Fruit fly (Drosophila melanogaster) whole organism, embryonic: ENCODE data around the gene CG34244.

ENCODE experiments used
- Antp ChIP-seq: fragments of 200-800 bp; sonication (Bioruptor generic); optimal IDR thresholded peaks from 3 replicates; lab custom pipeline; 2016; ENCODE audit warnings: missing biosample characterization, missing genetic modification characterization
- Atf-2 ChIP-seq: fragments of 200-800 bp; sonication (Bioruptor generic); optimal IDR thresholded peaks from 2 replicates; lab custom pipeline; 2016; ENCODE audit warnings: missing biosample characterization, missing genetic modification characterization
- CG10209 ChIP-seq: fragments of 200-800 bp; sonication (Bioruptor generic); optimal IDR thresholded peaks from 3 replicates; lab custom pipeline; 2017; ENCODE audit warnings: missing biosample characterization, mild to moderate bottlenecking, missing genetic modification characterization, missing genetic modification reagents
- CG10462 ChIP-seq: fragments of 200-800 bp; sonication (Bioruptor generic); optimal IDR thresholded peaks from 2 replicates; lab custom pipeline; 2016; ENCODE audit warnings: missing biosample characterization, missing genetic modification characterization
- CG10959 ChIP-seq: fragments of 200-800 bp; sonication (Bioruptor generic); IDR thresholded peaks from 2 replicates; pipeline ENCODE4 v1.3.6; 2022; ENCODE audit warnings: missing biosample characterization, missing genetic modification characterization
- CG11696 ChIP-seq: fragments of 200-800 bp; sonication (Bioruptor generic); IDR thresholded peaks from 2 replicates; pipeline ENCODE4 v1.3.6; 2022; ENCODE audit warnings: missing biosample characterization, missing genetic modification characterization
- CG12104 ChIP-seq: fragments of 200-800 bp; sonication (Bioruptor generic); optimal IDR thresholded peaks from 3 replicates; lab custom pipeline; 2016; ENCODE audit warnings: missing biosample characterization, missing genetic modification characterization
- CG13894 ChIP-seq: fragments of 200-800 bp; sonication (Bioruptor generic); optimal IDR thresholded peaks from 3 replicates; lab custom pipeline; 2018; ENCODE audit warnings: missing biosample characterization, mild to moderate bottlenecking, missing genetic modification characterization, moderate library complexity
- CG14441 ChIP-seq: fragments of 200-800 bp; sonication (Bioruptor generic); IDR thresholded peaks from 2 replicates; pipeline ENCODE4 v1.3.6; 2022; ENCODE audit warnings: missing biosample characterization, missing genetic modification characterization
- CG14667 ChIP-seq: fragments of 200-800 bp; sonication (Bioruptor generic); IDR thresholded peaks from 2 replicates; pipeline ENCODE4 v1.3.6; 2022; ENCODE audit warnings: missing biosample characterization, missing genetic modification characterization
- CG14965 ChIP-seq: fragments of 200-800 bp; sonication (Bioruptor generic); optimal IDR thresholded peaks from 2 replicates; lab custom pipeline; 2016; ENCODE audit warnings: missing biosample characterization, missing genetic modification characterization, borderline replicate concordance
- CG1529 ChIP-seq: fragments of 200-800 bp; sonication (Bioruptor generic); optimal IDR thresholded peaks from 3 replicates; lab custom pipeline; 2018; ENCODE audit warnings: missing biosample characterization, missing genetic modification characterization
- CG17186 ChIP-seq: fragments of 200-800 bp; sonication (Bioruptor generic); optimal IDR thresholded peaks from 3 replicates; lab custom pipeline; 2017; ENCODE audit warnings: missing biosample characterization, missing genetic modification reagents, missing genetic modification characterization
- CG17385 ChIP-seq: fragments of 200-800 bp; sonication (Bioruptor generic); optimal IDR thresholded peaks from 3 replicates; lab custom pipeline; 2018; ENCODE audit warnings: missing biosample characterization, mild to moderate bottlenecking, missing genetic modification characterization
- CG30431 ChIP-seq: fragments of 200-800 bp; sonication (Bioruptor generic); optimal IDR thresholded peaks from 2 replicates; lab custom pipeline; 2017; ENCODE audit warnings: missing biosample characterization, missing genetic modification characterization
- CG3065 ChIP-seq: fragments of 200-800 bp; sonication (Bioruptor generic); optimal IDR thresholded peaks from 2 replicates; lab custom pipeline; 2016; ENCODE audit warnings: missing biosample characterization, missing genetic modification characterization
- CG4424 ChIP-seq: fragments of 200-800 bp; sonication (Bioruptor generic); optimal IDR thresholded peaks from 3 replicates; lab custom pipeline; 2016; ENCODE audit warnings: missing biosample characterization, missing genetic modification characterization
- CG4820 ChIP-seq: fragments of 200-800 bp; sonication (Bioruptor generic); optimal IDR thresholded peaks from 3 replicates; lab custom pipeline; 2016; ENCODE audit warnings: missing biosample characterization, missing genetic modification characterization
- CG6654 ChIP-seq: fragments of 200-800 bp; sonication (Bioruptor generic); optimal IDR thresholded peaks from 2 replicates; lab custom pipeline; 2017; ENCODE audit warnings: missing biosample characterization, mild to moderate bottlenecking, missing genetic modification characterization
- CG7372 ChIP-seq: fragments of 200-800 bp; sonication (Bioruptor generic); IDR thresholded peaks from 2 replicates; pipeline ENCODE4 v1.3.6; 2022; ENCODE audit warnings: missing biosample characterization, missing genetic modification characterization
- CG8359 ChIP-seq: fragments of 200-800 bp; sonication (Bioruptor generic); optimal IDR thresholded peaks from 2 replicates; lab custom pipeline; 2017; ENCODE audit warnings: missing biosample characterization, mild to moderate bottlenecking, missing genetic modification characterization, borderline replicate concordance
- H15 ChIP-seq: fragments of 200-800 bp; sonication (Bioruptor generic); IDR thresholded peaks from 3 replicates; pipeline ENCODE4 v1.3.6; 2022; ENCODE audit warnings: missing biosample characterization, missing genetic modification characterization
- HLH4C ChIP-seq: fragments of 200-800 bp; sonication (Bioruptor generic); IDR thresholded peaks from 3 replicates; pipeline ENCODE4 v1.3.6; 2022; ENCODE audit warnings: missing biosample characterization, missing genetic modification characterization; ENCODE audit not compliant: partially characterized antibody
- Hmr ChIP-seq: fragments of 200-800 bp; sonication (Bioruptor generic); optimal IDR thresholded peaks from 3 replicates; lab custom pipeline; 2017; ENCODE audit warnings: mild to moderate bottlenecking, missing biosample characterization, missing genetic modification reagents, missing genetic modification characterization
- Opbp ChIP-seq: fragments of 200-800 bp; sonication (Bioruptor generic); IDR thresholded peaks from 3 replicates; pipeline ENCODE4 v1.3.6; 2022; ENCODE audit warnings: missing biosample characterization, missing genetic modification characterization; ENCODE audit not compliant: partially characterized antibody
- Optix ChIP-seq: fragments of 200-800 bp; sonication (Bioruptor generic); IDR thresholded peaks from 3 replicates; pipeline ENCODE4 v1.3.6; 2022; ENCODE audit warnings: missing biosample characterization, missing genetic modification characterization
- Pdp1 ChIP-seq, 2 experiments: fragments of 200-800 bp; sonication (Bioruptor generic); optimal IDR thresholded peaks; 3 replicates each; lab custom pipeline; 2016; ENCODE audit warnings: missing biosample characterization in 2 of 2, missing genetic modification characterization in 2 of 2, mild to moderate bottlenecking in 1 of 2, moderate library complexity in 1 of 2
- Usf ChIP-seq: fragments of 200-800 bp; sonication (Bioruptor generic); optimal IDR thresholded peaks from 2 replicates; lab custom pipeline; 2017; ENCODE audit warnings: missing genotype, missing biosample characterization, missing genetic modification characterization
- ac ChIP-seq: fragments of 200-800 bp; sonication (Bioruptor generic); optimal IDR thresholded peaks from 3 replicates; lab custom pipeline; 2017; ENCODE audit warnings: missing biosample characterization, mild to moderate bottlenecking, missing genetic modification characterization
- bbx ChIP-seq: fragments of 200-800 bp; sonication (Bioruptor generic); IDR thresholded peaks from 2 replicates; pipeline ENCODE4 v1.3.6; 2022; ENCODE audit warnings: missing biosample characterization, missing genetic modification characterization; ENCODE audit not compliant: partially characterized antibody
- cad ChIP-seq: fragments of >200 bp; optimal IDR thresholded peaks from 2 replicates; lab custom pipeline; 2017; ENCODE audit warnings: missing biosample characterization, missing genetic modification characterization
- dmrt11E ChIP-seq: fragments of 200-800 bp; sonication (Bioruptor generic); optimal IDR thresholded peaks from 3 replicates; lab custom pipeline; 2018; ENCODE audit warnings: missing biosample characterization, mild to moderate bottlenecking, missing genetic modification characterization, moderate library complexity
- en ChIP-seq: fragments of 200-800 bp; sonication (Bioruptor generic); optimal IDR thresholded peaks from 2 replicates; lab custom pipeline; 2016; ENCODE audit warnings: missing biosample characterization, missing genetic modification characterization
- eve ChIP-seq, 2 experiments: fragments of >200 bp; optimal IDR thresholded peaks; 2 replicates each; lab custom pipeline; 2017; ENCODE audit warnings: missing biosample characterization in 2 of 2, missing genetic modification characterization in 2 of 2
- fd102C ChIP-seq: fragments of 200-800 bp; sonication (Bioruptor generic); optimal IDR thresholded peaks from 2 replicates; lab custom pipeline; 2018; ENCODE audit warnings: missing biosample characterization, mild to moderate bottlenecking, missing genetic modification characterization, moderate library complexity
- gce ChIP-seq: fragments of 200-800 bp; sonication (Bioruptor generic); IDR thresholded peaks from 3 replicates; pipeline ENCODE4 v1.3.6; 2022; ENCODE audit warnings: missing biosample characterization, missing genetic modification characterization
- gfzf ChIP-seq: fragments of 200-800 bp; sonication (Bioruptor generic); optimal IDR thresholded peaks from 2 replicates; lab custom pipeline; 2016; ENCODE audit warnings: missing biosample characterization, mild to moderate bottlenecking, missing genetic modification characterization, moderate library complexity
- jigr1 ChIP-seq: fragments of 200-800 bp; sonication (Bioruptor generic); IDR thresholded peaks from 3 replicates; pipeline ENCODE4 v1.3.6; 2022; ENCODE audit warnings: missing biosample characterization, missing genetic modification characterization
- jumu ChIP-seq: fragments of 200-800 bp; sonication (Bioruptor generic); optimal IDR thresholded peaks from 3 replicates; lab custom pipeline; 2016; ENCODE audit warnings: missing biosample characterization, missing genetic modification characterization
- kni ChIP-seq: fragments of 200-800 bp; sonication (Bioruptor generic); optimal IDR thresholded peaks from 3 replicates; lab custom pipeline; 2017; ENCODE audit warnings: mild to moderate bottlenecking, missing biosample characterization, missing genetic modification reagents, missing genetic modification characterization
- lola ChIP-seq, 3 experiments: fragments of >200 bp in 2 of 3; fragments of 200-800 bp in 1 of 3; sonication (Bioruptor generic) in 1 of 3; optimal IDR thresholded peaks; 2 replicates each; lab custom pipeline; 2017 to 2019; ENCODE audit warnings: missing biosample characterization in 3 of 3, missing genetic modification characterization in 3 of 3, mild to moderate bottlenecking in 1 of 3, moderate library complexity in 1 of 3
- mam ChIP-seq: fragments of 200-800 bp; sonication (Bioruptor generic); optimal IDR thresholded peaks from 3 replicates; lab custom pipeline; 2016; ENCODE audit warnings: missing biosample characterization, missing genetic modification characterization
- nmo ChIP-seq: fragments of 200-800 bp; sonication (Bioruptor generic); optimal IDR thresholded peaks from 2 replicates; lab custom pipeline; 2018; ENCODE audit warnings: missing biosample characterization, mild to moderate bottlenecking, missing genetic modification characterization, moderate library complexity
- otp ChIP-seq: fragments of 200-800 bp; sonication (Bioruptor generic); IDR thresholded peaks from 3 replicates; pipeline ENCODE4, ENCODE4 v1.3.6; 2022; ENCODE audit warnings: missing biosample characterization, missing genetic modification characterization
- p53 ChIP-seq: fragments of 200-800 bp; sonication (Bioruptor generic); optimal IDR thresholded peaks from 2 replicates; lab custom pipeline; 2016; ENCODE audit warnings: missing biosample characterization, missing genetic modification characterization
- pita ChIP-seq: fragments of 200-800 bp; sonication (Bioruptor generic); optimal IDR thresholded peaks from 2 replicates; lab custom pipeline; 2017; ENCODE audit warnings: missing biosample characterization, mild to moderate bottlenecking, missing genetic modification characterization
- slbo ChIP-seq: fragments of 200-800 bp; sonication (Bioruptor generic); IDR thresholded peaks from 2 replicates; pipeline ENCODE4 v1.3.6; 2022; ENCODE audit warnings: missing biosample characterization, missing genetic modification characterization
- twi ChIP-seq: fragments of 200-800 bp; optimal IDR thresholded peaks from 2 replicates; lab custom pipeline; 2019; ENCODE audit warnings: missing biosample characterization, mild to moderate bottlenecking, missing genetic modification characterization, moderate library complexity

Gene CG34244

DNA sequence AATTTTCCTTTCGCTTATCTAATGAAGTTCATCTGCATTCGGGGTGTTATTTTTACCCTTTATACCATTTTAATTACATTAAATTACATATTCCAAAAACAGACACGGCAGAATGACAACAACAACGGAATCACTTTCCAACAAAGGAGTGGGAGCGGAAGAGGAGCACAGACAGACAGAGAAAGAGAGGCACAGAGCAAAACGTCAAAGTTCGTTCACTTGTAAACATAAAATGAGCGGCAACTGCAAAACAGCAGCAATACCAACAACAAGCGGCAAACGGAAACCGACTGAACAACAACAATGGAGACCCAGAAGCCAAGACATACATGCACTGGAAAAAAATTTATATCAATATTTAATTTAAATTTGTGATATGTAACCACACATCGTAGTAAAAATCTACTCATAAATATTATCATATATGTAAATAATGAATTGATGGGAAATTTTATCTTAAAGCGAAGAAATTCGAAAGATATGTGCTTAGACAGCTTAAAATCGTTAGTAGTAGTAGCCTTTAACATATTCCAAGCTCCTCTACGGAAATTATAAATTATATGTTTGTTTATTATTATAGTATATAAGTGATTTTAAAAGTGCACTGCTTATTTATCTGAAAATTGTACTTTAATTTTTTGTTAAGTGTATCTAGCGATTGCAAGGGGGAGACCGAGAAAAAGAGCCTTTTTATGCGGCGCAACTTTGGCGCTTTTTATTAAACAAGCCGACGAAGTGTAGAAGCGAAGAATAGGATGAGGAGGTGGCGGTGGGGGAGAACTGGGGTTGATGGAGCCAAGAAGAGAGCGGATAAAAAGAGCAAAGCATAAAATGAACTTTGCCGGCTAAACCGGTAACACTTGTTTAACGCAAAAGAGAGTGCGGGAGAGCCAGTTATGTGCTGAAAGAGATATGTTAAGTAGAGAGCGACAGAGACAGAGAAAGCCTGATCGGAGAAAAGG lies 36.6 kb upstream of the CG34244 start (continued):
- TF ChIP-seq HLH4C (GFP tag; lab: Robert Waterston, UW): peak; percentile 40; the same call in 1 of the 3 replicates
- TF ChIP-seq eve (GFP tag; optimal IDR thresholded peaks at IDR 0.05; lab: Kevin White, UChicago): peak in 1 of 2 experiments; percentile 89
- no peak for TF ChIP-seq CG6654 (GFP tag; lab: Kevin White, UChicago)
- TF ChIP-seq jumu (GFP tag; lab: Kevin White, UChicago): no peak
- TF ChIP-seq cad: no peak
- TF ChIP-seq p53 (GFP tag; lab: Kevin White, UChicago): no peak
- peak; percentile 78 for TF ChIP-seq CG10462 (GFP tag; lab: Kevin White, UChicago)
- TF ChIP-seq twi: peak; percentile 89
- no peak for TF ChIP-seq jigr1 (GFP tag; lab: Robert Waterston, UW)
- TF ChIP-seq CG8359 (GFP tag; lab: Kevin White, UChicago): peak; percentile 78
- no peak for TF ChIP-seq Opbp (GFP tag; lab: Robert Waterston, UW)
- TF ChIP-seq kni: no peak
- peak; percentile 88 for TF ChIP-seq CG17385 (GFP tag; lab: Kevin White, UChicago)
- TF ChIP-seq Pdp1 (GFP tag; optimal IDR thresholded peaks at IDR 0.05; lab: Kevin White, UChicago): peak in 1 of 2 experiments; percentile 42
- peak; percentile 70 for TF ChIP-seq nmo (GFP tag; lab: Kevin White, UChicago)
- no peak for TF ChIP-seq Antp (GFP tag; lab: Kevin White, UChicago)
- TF ChIP-seq CG1529 (GFP tag; lab: Kevin White, UChicago): peak; percentile 90
- peak; percentile 89 for TF ChIP-seq CG4820
- TF ChIP-seq ac (GFP tag; lab: Kevin White, UChicago): peak; percentile 64
- no peak for TF ChIP-seq pita (GFP tag; lab: Kevin White, UChicago)
- peak; percentile 66; the same call in 2 of the 3 replicates for TF ChIP-seq H15 (GFP tag; lab: Robert Waterston, UW)
- TF ChIP-seq mam (GFP tag; lab: Kevin White, UChicago): no peak
- TF ChIP-seq fd102C: no peak
- TF ChIP-seq Hmr (GFP tag; lab: Kevin White, UChicago): peak; percentile 89
- no peak for TF ChIP-seq Atf-2
- TF ChIP-seq CG11696 (GFP tag; lab: Robert Waterston, UW): no peak
- peak; percentile 57; the same call in 1 of the 2 replicates for TF ChIP-seq CG10959 (GFP tag; lab: Robert Waterston, UW)
- peak; percentile 68 for TF ChIP-seq CG4424 (GFP tag; lab: Kevin White, UChicago)
- peak; percentile 72 for TF ChIP-seq CG7372 (GFP tag; lab: Robert Waterston, UW)
- peak; percentile 97 for TF ChIP-seq dmrt11E
- no peak for TF ChIP-seq gfzf
- no peak for TF ChIP-seq bbx (GFP tag; lab: Robert Waterston, UW)
- peak; percentile 94 for TF ChIP-seq CG10209
- TF ChIP-seq otp (GFP tag; lab: Robert Waterston, UW): 0 out of 3 replicates have a peak, but pooled peaks have one; percentile 9
- peak; percentile 2 for TF ChIP-seq CG13894 (tag; lab: Kevin White, UChicago)
- TF ChIP-seq gce (GFP tag; lab: Robert Waterston, UW): peak; percentile 50; the same call in 2 of the 3 replicates
- peak; percentile 72 for TF ChIP-seq slbo (GFP tag; lab: Robert Waterston, UW)
- TF ChIP-seq lola (GFP tag; optimal IDR thresholded peaks at IDR 0.05; lab: Kevin White, UChicago): peak in 1 of 3 experiments; percentile 98
- no peak for TF ChIP-seq CG14965 (GFP tag; lab: Kevin White, UChicago)
- peak; percentile 69 for TF ChIP-seq CG12104 (GFP tag; lab: Kevin White, UChicago)
- TF ChIP-seq en (GFP tag; lab: Kevin White, UChicago): no peak
- TF ChIP-seq CG14667: peak; percentile 71
- no peak for TF ChIP-seq CG17186 (GFP tag; lab: Kevin White, UChicago)
- peak; percentile 89 for TF ChIP-seq CG30431 (GFP tag; lab: Kevin White, UChicago)
- peak; percentile 89 for TF ChIP-seq Usf (GFP tag; lab: Kevin White, UChicago)
- peak; percentile 70 for TF ChIP-seq CG3065 (GFP tag; lab: Kevin White, UChicago)
- no peak for TF ChIP-seq Optix (GFP tag; lab: Robert Waterston, UW)
- peak; percentile 64 for TF ChIP-seq CG14441
